Fruit fly (Drosophila melanogaster) whole organism, pupa: ENCODE data around the gene CG9737.

Experiments
- CG12605 ChIP-seq: fragments of 200-800 bp; sonication (Bioruptor generic); IDR thresholded peaks from 2 replicates; pipeline ENCODE4 v1.3.6; 2022; ENCODE audit warnings: missing biosample characterization, missing genetic modification characterization
- CG8159 ChIP-seq: fragments of 200-800 bp; sonication (Bioruptor generic); optimal IDR thresholded peaks from 3 replicates; lab custom pipeline; 2018; ENCODE audit warnings: missing biosample characterization, mild to moderate bottlenecking, missing genetic modification characterization, moderate library complexity
- CG8301 ChIP-seq: fragments of 200-800 bp; sonication (Bioruptor generic); optimal IDR thresholded peaks from 2 replicates; lab custom pipeline; 2018; ENCODE audit warnings: missing biosample characterization, mild to moderate bottlenecking, missing genetic modification characterization
- CG9948 ChIP-seq: fragments of 200-800 bp; sonication (Bioruptor generic); optimal IDR thresholded peaks from 2 replicates; lab custom pipeline; 2018; ENCODE audit warnings: missing biosample characterization, mild to moderate bottlenecking, missing genetic modification characterization, moderate library complexity
- D1 ChIP-seq: fragments of 200-800 bp; sonication (Bioruptor generic); optimal IDR thresholded peaks from 2 replicates; lab custom pipeline; 2018; ENCODE audit warnings: missing biosample characterization, mild to moderate bottlenecking, missing genetic modification characterization, moderate library complexity
- Ets98B ChIP-seq: fragments of 200-800 bp; sonication (Bioruptor generic); IDR thresholded peaks from 2 replicates; pipeline ENCODE4 v1.3.6; 2022; ENCODE audit warnings: missing biosample characterization, missing genetic modification characterization
- Pif1A ChIP-seq: fragments of 200-800 bp; sonication (Bioruptor generic); optimal IDR thresholded peaks from 3 replicates; lab custom pipeline; 2016; ENCODE audit warnings: missing biosample characterization, missing genetic modification characterization
- Pif1B ChIP-seq: fragments of 200-800 bp; sonication (Bioruptor generic); optimal IDR thresholded peaks from 3 replicates; lab custom pipeline; 2016; ENCODE audit warnings: missing biosample characterization, missing genetic modification characterization
- gl ChIP-seq: fragments of 200-800 bp; sonication (Bioruptor generic); optimal IDR thresholded peaks from 2 replicates; lab custom pipeline; 2018; ENCODE audit warnings: missing biosample characterization, mild to moderate bottlenecking, missing genetic modification characterization
- rn ChIP-seq: fragments of 200-800 bp; sonication (Bioruptor generic); IDR thresholded peaks from 2 replicates; pipeline ENCODE4 v1.3.6; 2022; ENCODE audit warnings: missing biosample characterization, missing genetic modification characterization

DNA sequence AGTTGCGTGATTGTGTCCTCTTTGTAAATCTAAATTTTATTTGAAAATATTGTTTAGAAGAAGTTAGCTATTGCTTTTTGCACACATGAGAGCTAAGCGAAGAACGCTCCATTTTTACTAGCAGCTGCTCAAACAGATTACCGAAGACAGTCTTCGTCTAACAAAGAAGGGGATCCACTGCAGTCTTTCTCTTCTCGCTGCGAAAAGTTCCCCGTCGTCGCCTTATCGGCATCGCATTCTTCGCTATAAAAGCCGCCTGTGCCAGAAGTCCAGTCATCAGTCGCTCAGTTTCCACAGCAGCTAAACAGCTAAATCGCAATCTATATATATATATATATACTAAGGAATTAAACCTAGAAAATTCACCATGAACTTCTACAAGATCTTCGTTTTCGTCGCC, 26.9 kb downstream of the CG9737 start, which contains the start of gene CecC:
- TF ChIP-seq CG12605 (GFP tag; lab: Robert Waterston, UW) (no peak), CG8301 (tag; lab: Kevin White, UChicago) (no peak), D1 (tag; lab: Kevin White, UChicago) (no peak), Pif1A (no peak), CG8159 (tag; lab: Kevin White, UChicago) (no peak), rn (GFP tag; lab: Robert Waterston, UW) (no peak), Ets98B (GFP tag; lab: Robert Waterston, UW) (no peak), gl (tag; lab: Kevin White, UChicago) (no peak), Pif1B (GFP tag; lab: Kevin White, UChicago) (no peak), CG9948 (no peak)
